Worm (Caenorhabditis elegans) whole organism, young adult: ENCODE data around the gene tag-290.

ENCODE experiments used
- B0019.2 ChIP-seq: fragments of 200-800 bp; sonication (Bioruptor generic); conservative IDR thresholded peaks from 2 replicates; pipeline ENCODE4 v1.3.6; 2022; ENCODE audit warnings: missing genetic modification reagents, missing genetic modification characterization, missing compliant biosample characterization
- C06A6.2 ChIP-seq: fragments of 200-800 bp; sonication (Bioruptor generic); conservative IDR thresholded peaks from 2 replicates; pipeline ENCODE4 v1.3.6; 2022; ENCODE audit warnings: missing genetic modification characterization, missing compliant biosample characterization
- D2030.7 ChIP-seq: fragments of 200-800 bp; sonication (Bioruptor generic); IDR thresholded peaks from 2 replicates; pipeline ENCODE4 v1.3.6; 2022; ENCODE audit warnings: missing genetic modification reagents, missing genetic modification characterization, missing compliant biosample characterization
- F10E7.11 ChIP-seq: sonication (generic microtip); optimal IDR thresholded peaks from 2 replicates; lab custom pipeline; 2017; ENCODE audit warnings: mild to moderate bottlenecking, missing genetic modification characterization, moderate library complexity, missing compliant biosample characterization
- F22D6.2 ChIP-seq: sonication (generic microtip); optimal IDR thresholded peaks from 2 replicates; lab custom pipeline; 2016; ENCODE audit warnings: mild to moderate bottlenecking, missing genetic modification characterization, missing compliant biosample characterization
- F23B12.7 ChIP-seq: sonication (generic microtip); optimal IDR thresholded peaks from 2 replicates; lab custom pipeline; 2017; ENCODE audit warnings: missing genetic modification characterization, mild to moderate bottlenecking, missing compliant biosample characterization, antibody characterized with exemption, moderate library complexity; ENCODE audit not compliant: insufficient read depth
- F49E8.2 ChIP-seq: sonication (generic microtip); optimal IDR thresholded peaks from 3 replicates; lab custom pipeline; 2017; ENCODE audit warnings: missing genetic modification characterization, mild to moderate bottlenecking, missing compliant biosample characterization, antibody characterized with exemption, moderate library complexity; ENCODE audit not compliant: insufficient read depth
- F57A8.1 ChIP-seq: fragments of 200-800 bp; sonication (Bioruptor generic); optimal IDR thresholded peaks from 2 replicates; lab custom pipeline; 2018; ENCODE audit warnings: mild to moderate bottlenecking, missing genetic modification characterization, moderate library complexity, missing compliant biosample characterization
- T07F8.4 ChIP-seq: sonication (generic microtip); optimal IDR thresholded peaks from 2 replicates; lab custom pipeline; 2016; ENCODE audit warnings: mild to moderate bottlenecking, missing genetic modification characterization, moderate library complexity, missing compliant biosample characterization
- T26A5.8 ChIP-seq: sonication (generic microtip); optimal IDR thresholded peaks from 2 replicates; lab custom pipeline; 2016; ENCODE audit warnings: missing genetic modification characterization, missing compliant biosample characterization
- Y56A3A.18 ChIP-seq: fragments of 200-800 bp; sonication (Bioruptor generic); IDR thresholded peaks from 2 replicates; pipeline ENCODE4 v1.3.6; 2022; ENCODE audit warnings: missing genetic modification reagents, missing genetic modification characterization, missing compliant biosample characterization
- aptf-2 ChIP-seq: fragments of 200-800 bp; sonication (Bioruptor generic); conservative IDR thresholded peaks from 2 replicates; pipeline ENCODE4 v1.3.6; 2022; ENCODE audit warnings: missing genetic modification reagents, missing genetic modification characterization, missing compliant biosample characterization
- atf-7 ChIP-seq: sonication (generic microtip); optimal IDR thresholded peaks from 2 replicates; lab custom pipeline; 2017; ENCODE audit warnings: mild to moderate bottlenecking, missing genetic modification characterization, missing compliant biosample characterization
- athp-1 ChIP-seq: sonication (generic microtip); optimal IDR thresholded peaks from 2 replicates; lab custom pipeline; 2017; ENCODE audit warnings: mild to moderate bottlenecking, missing genetic modification characterization, missing compliant biosample characterization
- attf-6 ChIP-seq: fragments of 200-800 bp; sonication (Bioruptor generic); IDR thresholded peaks from 2 replicates; pipeline ENCODE4 v1.3.6; 2022; ENCODE audit warnings: missing genetic modification reagents, missing genetic modification characterization, missing compliant biosample characterization
- bed-1 ChIP-seq: fragments of 200-800 bp; sonication (Bioruptor generic); IDR thresholded peaks from 2 replicates; pipeline ENCODE4 v1.3.6; 2022; ENCODE audit warnings: missing genetic modification reagents, missing genetic modification characterization, missing compliant biosample characterization
- cebp-1 ChIP-seq, 2 experiments: fragments of 200-800 bp in 1 of 2; sonication (Bioruptor generic) in 1 of 2; sonication (generic microtip) in 1 of 2; IDR thresholded peaks in 1 of 2; optimal IDR thresholded peaks in 1 of 2; 2 replicates each; pipeline versions ENCODE4 v1.3.6 to Lab custom; 2017 to 2022; ENCODE audit warnings: missing compliant biosample characterization in 2 of 2, missing genetic modification characterization in 2 of 2, mild to moderate bottlenecking in 1 of 2, missing genetic modification reagents in 1 of 2, moderate library complexity in 1 of 2
- cebp-2 ChIP-seq: fragments of 200-800 bp; sonication (Bioruptor generic); IDR thresholded peaks from 2 replicates; pipeline ENCODE4 v1.3.6; 2022; ENCODE audit warnings: missing genetic modification characterization, missing compliant biosample characterization
- ceh-100 ChIP-seq: fragments of 200-800 bp; sonication (Bioruptor generic); IDR thresholded peaks from 2 replicates; pipeline ENCODE4 v1.3.6; 2022; ENCODE audit warnings: missing genetic modification reagents, missing genetic modification characterization, missing compliant biosample characterization
- ceh-58 ChIP-seq: fragments of 200-800 bp; sonication (Bioruptor generic); IDR thresholded peaks from 2 replicates; pipeline ENCODE4 v1.3.6; 2022; ENCODE audit warnings: missing genetic modification characterization, missing compliant biosample characterization
- ceh-79 ChIP-seq: sonication (generic microtip); optimal IDR thresholded peaks from 2 replicates; lab custom pipeline; 2017; ENCODE audit warnings: mild to moderate bottlenecking, missing genetic modification characterization, missing compliant biosample characterization
- chd-7 ChIP-seq: sonication (generic microtip); optimal IDR thresholded peaks from 2 replicates; lab custom pipeline; 2016; ENCODE audit warnings: mild to moderate bottlenecking, missing genetic modification characterization, moderate library complexity, missing compliant biosample characterization
- dpl-1 ChIP-seq: fragments of 150-350 bp; optimal IDR thresholded peaks from 2 replicates; lab custom pipeline; 2014; ENCODE audit warnings: missing biosample characterization, missing genetic modification reagents, missing genetic modification characterization
- egl-18 ChIP-seq: fragments of 200-800 bp; sonication (Bioruptor generic); IDR thresholded peaks from 2 replicates; pipeline ENCODE4 v1.3.6; 2022; ENCODE audit warnings: missing genetic modification reagents, missing genetic modification characterization, missing compliant biosample characterization
- gei-17 ChIP-seq: fragments of 200-800 bp; sonication (Bioruptor generic); optimal IDR thresholded peaks from 2 replicates; lab custom pipeline; 2018; ENCODE audit warnings: mild to moderate bottlenecking, missing genetic modification characterization, missing compliant biosample characterization
- hmg-1.2 ChIP-seq: fragments of 200-800 bp; sonication (Bioruptor generic); IDR thresholded peaks from 2 replicates; pipeline ENCODE4 v1.3.6; 2022; ENCODE audit warnings: missing genetic modification reagents, missing genetic modification characterization, missing compliant biosample characterization
- hrde-1 ChIP-seq: sonication (generic microtip); optimal IDR thresholded peaks from 2 replicates; lab custom pipeline; 2016; ENCODE audit warnings: missing genetic modification characterization, mild to moderate bottlenecking, missing compliant biosample characterization, moderate library complexity, missing genotype, missing genetic modification reagents, borderline replicate concordance
- lag-1 ChIP-seq: fragments of 200-800 bp; sonication (Bioruptor generic); IDR thresholded peaks from 2 replicates; pipeline ENCODE4 v1.3.6; 2022; ENCODE audit warnings: missing genetic modification reagents, missing genetic modification characterization, missing compliant biosample characterization
- let-526 ChIP-seq: fragments of 200-800 bp; sonication (Bioruptor generic); IDR thresholded peaks from 2 replicates; pipeline ENCODE4 v1.3.6; 2022; ENCODE audit warnings: missing genetic modification reagents, missing genetic modification characterization, missing compliant biosample characterization
- lir-1 ChIP-seq: fragments of 200-800 bp; sonication (Bioruptor generic); conservative IDR thresholded peaks from 2 replicates; pipeline ENCODE4 v1.3.6; 2022; ENCODE audit warnings: missing genetic modification reagents, missing genetic modification characterization, missing compliant biosample characterization
- lsy-27 ChIP-seq: sonication (generic microtip); optimal IDR thresholded peaks from 2 replicates; lab custom pipeline; 2017; ENCODE audit warnings: missing genetic modification characterization, mild to moderate bottlenecking, missing compliant biosample characterization, antibody characterized with exemption, missing genotype, borderline replicate concordance; ENCODE audit not compliant: insufficient read depth
- madf-6 ChIP-seq: fragments of 200-800 bp; sonication (Bioruptor generic); IDR thresholded peaks from 2 replicates; pipeline ENCODE4 v1.3.6; 2022; ENCODE audit warnings: missing genetic modification reagents, missing genetic modification characterization, missing compliant biosample characterization
- mcd-1 ChIP-seq: fragments of 200-800 bp; sonication (Bioruptor generic); IDR thresholded peaks from 2 replicates; pipeline ENCODE4 v1.3.6; 2022; ENCODE audit warnings: missing genetic modification reagents, missing genetic modification characterization, missing compliant biosample characterization
- mel-28 ChIP-seq: sonication (generic microtip); optimal IDR thresholded peaks from 2 replicates; lab custom pipeline; 2016; ENCODE audit warnings: borderline replicate concordance, mild to moderate bottlenecking, missing genetic modification characterization, missing compliant biosample characterization
- mes-4 ChIP-seq: sonication (generic microtip); optimal IDR thresholded peaks from 2 replicates; lab custom pipeline; 2016; ENCODE audit warnings: missing genotype, missing genetic modification characterization, missing compliant biosample characterization
- mxl-1 ChIP-seq: sonication (generic microtip); optimal IDR thresholded peaks from 2 replicates; lab custom pipeline; 2016; ENCODE audit warnings: missing genetic modification characterization, missing compliant biosample characterization
- nfya-2 ChIP-seq: fragments of 200-800 bp; sonication (Bioruptor generic); IDR thresholded peaks from 2 replicates; pipeline ENCODE4 v1.3.6; 2022; ENCODE audit warnings: missing genetic modification reagents, missing genetic modification characterization, missing compliant biosample characterization
- nhr-27 ChIP-seq: fragments of 200-800 bp; sonication (Bioruptor generic); optimal IDR thresholded peaks from 2 replicates; lab custom pipeline; 2018; ENCODE audit warnings: mild to moderate bottlenecking, missing genetic modification characterization, moderate library complexity, missing compliant biosample characterization
- rpc-1 ChIP-seq, 2 experiments: fragments of 150-350 bp in 1 of 2; sonication (generic microtip) in 1 of 2; optimal IDR thresholded peaks; 2 replicates each; lab custom pipeline; 2014 to 2018; ENCODE audit warnings: missing biosample characterization in 1 of 2, missing genetic modification characterization in 1 of 2, missing genetic modification reagents in 1 of 2, missing genotype in 1 of 2
- sea-2 ChIP-seq: fragments of 200-800 bp; sonication (Bioruptor generic); IDR thresholded peaks from 2 replicates; pipeline ENCODE4 v1.3.6; 2022; ENCODE audit warnings: missing genetic modification characterization, missing compliant biosample characterization
- snpc-1.3 ChIP-seq: sonication (generic microtip); optimal IDR thresholded peaks from 2 replicates; lab custom pipeline; 2017; ENCODE audit warnings: missing genetic modification characterization, mild to moderate bottlenecking, missing compliant biosample characterization, antibody characterized with exemption, moderate library complexity, missing genotype, missing genetic modification reagents; ENCODE audit not compliant: insufficient read depth
- snpc-4 ChIP-seq, 5 experiments: fragments of 150-350 bp in 1 of 5; sonication (generic microtip) in 4 of 5; optimal IDR thresholded peaks; 2 replicates each; lab custom pipeline; 2014 to 2018; ENCODE audit warnings: missing genetic modification characterization in 5 of 5, missing biosample characterization in 3 of 5, antibody characterized with exemption in 2 of 5, mild to moderate bottlenecking in 2 of 5, missing compliant biosample characterization in 2 of 5, missing genotype in 2 of 5, moderate library complexity in 2 of 5, missing genetic modification reagents in 1 of 5
- tbx-9 ChIP-seq: sonication (generic microtip); optimal IDR thresholded peaks from 2 replicates; lab custom pipeline; 2016; ENCODE audit warnings: borderline replicate concordance, missing genetic modification characterization, inconsistent platforms, missing compliant biosample characterization
- tlf-1 ChIP-seq: fragments of 200-800 bp; sonication (Bioruptor generic); optimal IDR thresholded peaks from 2 replicates; lab custom pipeline; 2018; ENCODE audit warnings: mild to moderate bottlenecking, missing genetic modification characterization, missing compliant biosample characterization
- zim-3 ChIP-seq: sonication (generic microtip); optimal IDR thresholded peaks from 2 replicates; lab custom pipeline; 2017; ENCODE audit warnings: mild to moderate bottlenecking, missing genetic modification characterization, moderate library complexity, missing compliant biosample characterization
- ztf-28 ChIP-seq: fragments of 200-800 bp; sonication (Bioruptor generic); IDR thresholded peaks from 2 replicates; pipeline ENCODE4 v1.3.6; 2022; ENCODE audit warnings: missing genetic modification reagents, missing genetic modification characterization, missing compliant biosample characterization
- ztf-3 ChIP-seq: fragments of 200-800 bp; sonication (Bioruptor generic); optimal IDR thresholded peaks from 2 replicates; lab custom pipeline; 2018; ENCODE audit warnings: mild to moderate bottlenecking, missing genetic modification characterization, missing compliant biosample characterization

The tag-290 gene

ce11 chrV:11644166-11644565 is 31.1 kb downstream of the tag-290 start, which contains the start of gene bir-1 (continued):
- TF ChIP-seq lir-1 (GFP tag; lab: Robert Waterston, UW): no peak
- no peak for TF ChIP-seq ceh-79 (tag; lab: Kevin White, UChicago)
- no peak for TF ChIP-seq snpc-4 (GFP tag; optimal IDR thresholded peaks at IDR 0.05; lab: Kevin White, UChicago)
- TF ChIP-seq snpc-4 (tag; optimal IDR thresholded peaks at IDR 0.05; lab: Kevin White, UChicago): peak in 2 of 4 experiments; percentile 37 to 58
- no peak for TF ChIP-seq Y56A3A.18
- no peak for TF ChIP-seq F22D6.2 (tag; lab: Kevin White, UChicago)
- TF ChIP-seq cebp-1 (GFP tag; IDR thresholded peaks at IDR 0.05; lab: Robert Waterston, UW): no peak
- TF ChIP-seq cebp-1 (tag; optimal IDR thresholded peaks at IDR 0.05; lab: Kevin White, UChicago): peak; percentile 52
- TF ChIP-seq F57A8.1 (GFP tag; lab: Kevin White, UChicago): no peak
- TF ChIP-seq sea-2 (GFP tag; lab: Robert Waterston, UW): no peak
- TF ChIP-seq ztf-28: no peak
- peak; percentile 66 for TF ChIP-seq D2030.7 (GFP tag; lab: Robert Waterston, UW)
- no peak for TF ChIP-seq lag-1 (GFP tag; lab: Robert Waterston, UW)
- TF ChIP-seq mcd-1 (GFP tag; lab: Robert Waterston, UW): peak; percentile 74
- peak; percentile 57; the same call in 1 of the 2 replicates for TF ChIP-seq madf-6
- TF ChIP-seq egl-18 (GFP tag; lab: Robert Waterston, UW): no peak
- TF ChIP-seq mxl-1 (tag; lab: Kevin White, UChicago): no peak
- no peak for TF ChIP-seq cebp-2 (GFP tag; lab: Robert Waterston, UW)
- no peak for TF ChIP-seq lsy-27
- no peak for TF ChIP-seq F49E8.2 (tag; lab: Kevin White, UChicago)
- TF ChIP-seq chd-7: no peak
- TF ChIP-seq bed-1 (GFP tag; lab: Robert Waterston, UW): no peak
- TF ChIP-seq C06A6.2 (GFP tag; lab: Robert Waterston, UW): no peak
- no peak for TF ChIP-seq atf-7 (tag; lab: Kevin White, UChicago)
- TF ChIP-seq ceh-100 (GFP tag; lab: Robert Waterston, UW): no peak
- TF ChIP-seq B0019.2 (GFP tag; lab: Robert Waterston, UW): no peak
- TF ChIP-seq athp-1: peak; percentile 52
- no peak for TF ChIP-seq T26A5.8 (tag; lab: Kevin White, UChicago)
- no peak for TF ChIP-seq mel-28 (tag; lab: Kevin White, UChicago)
- no peak for TF ChIP-seq ceh-58 (GFP tag; lab: Robert Waterston, UW)
- peak; percentile 34; the same call in 1 of the 2 replicates for TF ChIP-seq hmg-1.2
- TF ChIP-seq tbx-9 (tag; lab: Kevin White, UChicago): no peak
- no peak for TF ChIP-seq aptf-2
- no peak for TF ChIP-seq attf-6
- no peak for TF ChIP-seq mes-4 (tag; lab: Kevin White, UChicago)
- TF ChIP-seq T07F8.4: no peak
- no peak for TF ChIP-seq hrde-1 (tag; lab: Kevin White, UChicago)
- no peak for TF ChIP-seq tlf-1 (GFP tag; lab: Kevin White, UChicago)
- no peak for TF ChIP-seq F10E7.11 (tag; lab: Kevin White, UChicago)
- no peak for TF ChIP-seq F23B12.7
- TF ChIP-seq let-526 (GFP tag; lab: Robert Waterston, UW): no peak
- TF ChIP-seq nhr-27 (tag; lab: Kevin White, UChicago): no peak
- no peak for TF ChIP-seq ztf-3 (GFP tag; lab: Kevin White, UChicago)
- TF ChIP-seq snpc-1.3 (tag; lab: Kevin White, UChicago): no peak
- TF ChIP-seq dpl-1 (GFP tag; lab: Kevin White, UChicago): peak; percentile 25
- TF ChIP-seq gei-17 (GFP tag; lab: Kevin White, UChicago): no peak
- TF ChIP-seq nfya-2 (GFP tag; lab: Robert Waterston, UW): no peak
- no peak for TF ChIP-seq rpc-1 (optimal IDR thresholded peaks at IDR 0.05; lab: Kevin White, UChicago)
- no peak for TF ChIP-seq rpc-1 (tag; optimal IDR thresholded peaks at IDR 0.05; lab: Kevin White, UChicago)
- no peak for TF ChIP-seq zim-3
